Fruit fly (Drosophila melanogaster) whole organism, adult: Measurements from ENCODE around the gene sv.

ENCODE experiments used
- CG11617 ChIP-seq: fragments of 200-800 bp; sonication (Bioruptor generic); optimal IDR thresholded peaks from 2 replicates; lab custom pipeline; 2017; ENCODE audit warnings: mild to moderate bottlenecking, missing biosample characterization, missing genetic modification reagents, missing genetic modification characterization
- CG14711 ChIP-seq: fragments of 200-800 bp; sonication (Bioruptor generic); optimal IDR thresholded peaks from 2 replicates; lab custom pipeline; 2018; ENCODE audit warnings: missing biosample characterization, mild to moderate bottlenecking, missing genetic modification characterization, moderate library complexity
- CG1620 ChIP-seq: fragments of 200-800 bp; sonication (Bioruptor generic); optimal IDR thresholded peaks from 2 replicates; lab custom pipeline; 2016; ENCODE audit warnings: missing biosample characterization, missing genetic modification characterization
- CG33017 ChIP-seq: fragments of 200-800 bp; sonication (Bioruptor generic); optimal IDR thresholded peaks from 2 replicates; lab custom pipeline; 2018; ENCODE audit warnings: missing biosample characterization, mild to moderate bottlenecking, missing genetic modification characterization, moderate library complexity
- CG7045 ChIP-seq: fragments of 200-800 bp; sonication (Bioruptor generic); optimal IDR thresholded peaks from 2 replicates; lab custom pipeline; 2017; ENCODE audit warnings: missing biosample characterization, mild to moderate bottlenecking, missing genetic modification characterization
- CG7101 ChIP-seq: fragments of 200-800 bp; sonication (Bioruptor generic); optimal IDR thresholded peaks from 2 replicates; lab custom pipeline; 2018; ENCODE audit warnings: missing biosample characterization, mild to moderate bottlenecking, missing genetic modification characterization, moderate library complexity
- Clk ChIP-seq: fragments of 200-800 bp; sonication (Bioruptor generic); optimal IDR thresholded peaks from 2 replicates; lab custom pipeline; 2017; ENCODE audit warnings: missing biosample characterization, missing genetic modification characterization
- Crg-1 ChIP-seq: fragments of 200-800 bp; sonication (Bioruptor generic); optimal IDR thresholded peaks from 2 replicates; lab custom pipeline; 2016; ENCODE audit warnings: missing biosample characterization, missing genetic modification characterization
- Hr96 ChIP-seq: fragments of 200-800 bp; sonication (Bioruptor generic); optimal IDR thresholded peaks from 2 replicates; lab custom pipeline; 2016; ENCODE audit warnings: missing biosample characterization, missing genetic modification characterization
- Mnt ChIP-seq: fragments of 200-800 bp; sonication (Bioruptor generic); optimal IDR thresholded peaks from 2 replicates; lab custom pipeline; 2016; ENCODE audit warnings: missing biosample characterization, mild to moderate bottlenecking, missing genetic modification characterization
- cic ChIP-seq: fragments of 200-800 bp; sonication (Bioruptor generic); optimal IDR thresholded peaks from 2 replicates; lab custom pipeline; 2017; ENCODE audit warnings: missing biosample characterization, mild to moderate bottlenecking, missing genetic modification characterization, moderate library complexity
- kay ChIP-seq: fragments of 200-800 bp; sonication (Bioruptor generic); peaks from one replicate; lab custom pipeline; 2016; ENCODE audit warnings: missing biosample characterization, missing genetic modification characterization, borderline replicate concordance
- tj ChIP-seq: fragments of 200-800 bp; sonication (Bioruptor generic); optimal IDR thresholded peaks from 3 replicates; lab custom pipeline; 2017; ENCODE audit warnings: missing biosample characterization, mild to moderate bottlenecking, missing genetic modification characterization, moderate library complexity
- toe ChIP-seq: fragments of 200-800 bp; sonication (Bioruptor generic); optimal IDR thresholded peaks from 2 replicates; lab custom pipeline; 2016; ENCODE audit warnings: missing biosample characterization, missing genetic modification characterization

dm6 chr4:1126290-1126689, 37.7 kb downstream of the sv start, which contains the start of gene CG11155:
- TF ChIP-seq kay (GFP tag; lab: Kevin White, UChicago), result peak; percentile 85
- no peak for TF ChIP-seq cic (GFP tag; lab: Kevin White, UChicago)
- no peak for TF ChIP-seq toe (GFP tag; lab: Kevin White, UChicago)
- TF ChIP-seq CG7045 (GFP tag; lab: Kevin White, UChicago), result no peak
- TF ChIP-seq Clk (GFP tag; lab: Kevin White, UChicago), result no peak
- TF ChIP-seq CG14711 (tag; lab: Kevin White, UChicago), result no peak
- no peak for TF ChIP-seq tj
- TF ChIP-seq Mnt (GFP tag; lab: Kevin White, UChicago), result no peak
- TF ChIP-seq CG33017 (tag; lab: Kevin White, UChicago), result no peak
- no peak for TF ChIP-seq Crg-1 (GFP tag; lab: Kevin White, UChicago)
- TF ChIP-seq CG7101 (tag; lab: Kevin White, UChicago), result no peak
- TF ChIP-seq CG11617 (GFP tag; lab: Kevin White, UChicago), result no peak
- no peak for TF ChIP-seq Hr96 (GFP tag; lab: Kevin White, UChicago)
- no peak for TF ChIP-seq CG1620 (GFP tag; lab: Kevin White, UChicago)
